ENCODE assay signal across 3 worm cellular contexts in the genomic region with DNA sequence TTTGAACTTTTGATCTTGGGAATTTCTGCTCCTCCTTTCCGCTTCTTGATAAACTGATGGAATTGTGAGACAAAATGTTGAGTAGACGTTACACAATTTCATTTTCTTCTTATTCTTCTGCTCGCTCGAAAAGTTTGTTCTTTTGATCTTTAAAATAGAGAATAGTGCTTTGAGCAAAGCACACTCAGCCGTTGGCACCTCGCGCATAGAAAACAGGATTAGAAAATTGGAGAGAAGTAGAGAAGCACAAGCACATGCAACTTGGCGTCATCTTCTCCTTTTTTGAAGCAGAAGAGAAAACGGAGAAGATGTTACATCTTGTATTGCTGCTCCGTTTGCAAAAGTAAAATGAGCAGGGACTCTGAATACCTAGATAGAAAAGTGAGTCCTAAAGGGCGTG.
TF ChIP-seq lines count a peak whose summit lies in the region.

No protein-coding gene starts in this region.

TF ChIP-seq in whole organism, L1 larva, 84 proteins besides CTCF, POLR2A, EP300 and RAD21 (continued from another document):
- TF ChIP-seq tbx-2 (tag; optimal IDR thresholded peaks at IDR 0.05; lab: Kevin White, UChicago) (peak; percentile 74), irx-1 (tag; optimal IDR thresholded peaks at IDR 0.05; lab: Kevin White, UChicago) (peak; percentile 18), fkh-8 (tag; optimal IDR thresholded peaks at IDR 0.05; lab: Kevin White, UChicago) (peak; percentile 93), C16A3.4 (tag; optimal IDR thresholded peaks at IDR 0.05; lab: Kevin White, UChicago) (no peak), lin-13 (GFP tag; optimal IDR thresholded peaks at IDR 0.05; lab: Kevin White, UChicago) (no peak), unc-86 (tag; optimal IDR thresholded peaks at IDR 0.05; lab: Kevin White, UChicago) (peak; percentile 73), efl-3 (GFP tag; optimal IDR thresholded peaks at IDR 0.05; lab: Kevin White, UChicago) (no peak)

TF ChIP-seq in whole organism, L2 larva, 48 proteins besides CTCF, POLR2A, EP300 and RAD21 (continued from another document):
- TF ChIP-seq ztf-11 (tag; optimal IDR thresholded peaks at IDR 0.05; lab: Kevin White, UChicago), result no peak
TF ChIP-seq in whole organism, L2 larva: peak in this region for 17.

TF ChIP-seq in whole organism, L4 larva, 104 proteins besides CTCF, POLR2A, EP300 and RAD21 (continued from another document):
- TF ChIP-seq mep-1 (tag; optimal IDR thresholded peaks at IDR 0.05; lab: Kevin White, UChicago) (peak; percentile 82), nhr-48 (tag; optimal IDR thresholded peaks at IDR 0.05; lab: Kevin White, UChicago) (peak; percentile 40), sdz-12 (GFP tag; optimal IDR thresholded peaks at IDR 0.05; lab: Kevin White, UChicago) (no peak), lir-3 (tag; optimal IDR thresholded peaks at IDR 0.05; lab: Kevin White, UChicago) (no peak), ctbp-1 (GFP tag; IDR thresholded peaks at IDR 0.05; lab: Robert Waterston, UW) (peak; percentile 83), saeg-2 (GFP tag; IDR thresholded peaks at IDR 0.05; lab: Robert Waterston, UW) (no peak), dve-1 (tag; optimal IDR thresholded peaks at IDR 0.05; lab: Kevin White, UChicago; ENCODE audit: insufficient read depth) (no peak), unc-39 (tag; optimal IDR thresholded peaks at IDR 0.05; lab: Kevin White, UChicago) (no peak), R02D3.7 (tag; optimal IDR thresholded peaks at IDR 0.05; lab: Kevin White, UChicago) (no peak), zip-2 (tag; optimal IDR thresholded peaks at IDR 0.05; lab: Kevin White, UChicago) (no peak), php-3 (GFP tag; IDR thresholded peaks at IDR 0.05; lab: Robert Waterston, UW) (no peak), lin-29 (GFP tag; IDR thresholded peaks at IDR 0.05; lab: Robert Waterston, UW) (no peak), F37D6.2 (tag; optimal IDR thresholded peaks at IDR 0.05; lab: Kevin White, UChicago) (peak; percentile 39), F49E8.2 (tag; optimal IDR thresholded peaks at IDR 0.05; lab: Kevin White, UChicago; ENCODE audit: borderline replicate concordance) (no peak), zip-11 (GFP tag; IDR thresholded peaks at IDR 0.05; lab: Robert Waterston, UW) (no peak), duxl-1 (tag; optimal IDR thresholded peaks at IDR 0.05; lab: Kevin White, UChicago; ENCODE audit: poor library complexity) (peak; percentile 17), unc-62 (GFP tag; optimal IDR thresholded peaks at IDR 0.05 in 1 of 2; lab: Kevin White, UChicago) (peak in 1 of 2 experiments; percentile 52), unc-62 (tag; optimal IDR thresholded peaks at IDR 0.05; lab: Kevin White, UChicago) (no peak), lin-38 (GFP tag; IDR thresholded peaks at IDR 0.05; lab: Robert Waterston, UW) (0 out of 2 replicates have a peak, but pooled peaks have one; percentile 19), pha-4 (GFP tag; IDR thresholded peaks at IDR 0.05; lab: Robert Waterston, UW) (no peak), pha-4 (tag; optimal IDR thresholded peaks at IDR 0.05; lab: Kevin White, UChicago) (no peak), lsy-2 (tag; optimal IDR thresholded peaks at IDR 0.05; lab: Kevin White, UChicago) (peak; percentile 24 to 74), ZK337.2 (GFP tag; IDR thresholded peaks at IDR 0.05; lab: Robert Waterston, UW) (no peak), nhr-10 (tag; optimal IDR thresholded peaks at IDR 0.05; lab: Kevin White, UChicago) (no peak)
TF ChIP-seq in whole organism, L4 larva: peak in this region for 22.
